Worm (Caenorhabditis elegans): ENCODE data around the gene ZK262.9.

DNA sequence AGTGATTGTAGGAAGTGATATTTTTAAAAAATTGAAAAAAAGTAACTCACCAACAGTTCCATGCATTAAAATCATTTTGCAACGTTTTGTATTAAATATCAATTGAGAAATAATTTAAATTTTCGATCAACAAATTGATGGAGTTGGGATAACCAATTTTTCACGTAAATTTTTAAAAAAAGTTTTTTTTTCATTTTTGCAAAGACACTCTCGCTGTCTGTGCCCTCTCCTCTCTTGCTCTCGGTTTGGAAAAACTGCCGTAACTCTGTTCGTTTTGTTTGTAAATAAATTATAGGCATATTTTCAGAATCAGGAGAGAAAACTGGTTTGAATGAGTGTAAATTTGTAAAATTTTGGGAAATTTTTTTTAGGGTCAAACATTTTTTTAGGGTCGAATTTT, 41.8 kb upstream of the ZK262.9 start, which contains the start of gene Y51A2B.16:
- no peak for TF ChIP-seq zag-1 (tag; optimal IDR thresholded peaks at IDR 0.05)
- TF ChIP-seq nhr-11 (tag; optimal IDR thresholded peaks at IDR 0.05): no peak
- TF ChIP-seq lin-15B (tag; optimal IDR thresholded peaks at IDR 0.05): no peak
- no peak for TF ChIP-seq lin-35 (GFP tag; optimal IDR thresholded peaks at IDR 0.05)
- TF ChIP-seq pqm-1 (tag; optimal IDR thresholded peaks at IDR 0.05): no peak
- TF ChIP-seq ceh-88 (GFP tag; IDR thresholded peaks at IDR 0.05): no peak
- TF ChIP-seq lin-39 (tag; optimal IDR thresholded peaks at IDR 0.05): no peak

Data from whole organism, L1 larva.